Worm (Caenorhabditis elegans) whole organism, late embryonic: ENCODE measurements around the gene srxa-7.

Experiments used
- gmeb-2 ChIP-seq: sonication (generic microtip); optimal IDR thresholded peaks from 2 replicates; lab custom pipeline; 2016; ENCODE audit warnings: missing genetic modification characterization, inconsistent platforms, missing compliant biosample characterization
- hlh-30 ChIP-seq: sonication (generic microtip); optimal IDR thresholded peaks from 2 replicates; lab custom pipeline; 2017; ENCODE audit warnings: antibody characterized with exemption, missing genetic modification characterization, missing compliant biosample characterization; ENCODE audit not compliant: insufficient read depth
- lin-11 ChIP-seq: fragments of 200-800 bp; sonication (Bioruptor generic); optimal IDR thresholded peaks from 2 replicates; lab custom pipeline; 2018; ENCODE audit warnings: mild to moderate bottlenecking, missing genetic modification characterization, missing compliant biosample characterization
- pha-4 ChIP-seq: fragments of 150-350 bp; optimal IDR thresholded peaks from 2 replicates; lab custom pipeline; 2018; ENCODE audit warnings: missing biosample characterization, missing genetic modification reagents, missing genetic modification characterization
- pros-1 ChIP-seq: fragments of 150-350 bp; optimal IDR thresholded peaks from 2 replicates; lab custom pipeline; 2014; ENCODE audit warnings: missing biosample characterization, missing genetic modification reagents, missing genetic modification characterization

ce11 chrV:16277918-16278317 lies 29.4 kb upstream of the srxa-7 start, which contains the start of gene cyp-37B1:
- TF ChIP-seq lin-11 (tag; lab: Kevin White, UChicago), result no peak
- TF ChIP-seq gmeb-2, result no peak
- no peak for TF ChIP-seq pha-4
- no peak for TF ChIP-seq hlh-30 (tag; lab: Kevin White, UChicago)
- no peak for TF ChIP-seq pros-1 (tag; lab: Kevin White, UChicago)
